Fruit fly (Drosophila melanogaster) whole organism, pupa: ENCODE data around the gene Gr22f.

ENCODE experiments used
- CG4496 ChIP-seq: fragments of 200-800 bp; sonication (Bioruptor generic); IDR thresholded peaks from 3 replicates; pipeline ENCODE4 v1.3.6; 2022; ENCODE audit warnings: missing biosample characterization, missing genetic modification characterization
- CG8301 ChIP-seq: fragments of 200-800 bp; sonication (Bioruptor generic); optimal IDR thresholded peaks from 2 replicates; lab custom pipeline; 2018; ENCODE audit warnings: missing biosample characterization, mild to moderate bottlenecking, missing genetic modification characterization
- CG9948 ChIP-seq: fragments of 200-800 bp; sonication (Bioruptor generic); optimal IDR thresholded peaks from 2 replicates; lab custom pipeline; 2018; ENCODE audit warnings: missing biosample characterization, mild to moderate bottlenecking, missing genetic modification characterization, moderate library complexity
- Ets98B ChIP-seq: fragments of 200-800 bp; sonication (Bioruptor generic); IDR thresholded peaks from 2 replicates; pipeline ENCODE4 v1.3.6; 2022; ENCODE audit warnings: missing biosample characterization, missing genetic modification characterization
- Pif1A ChIP-seq: fragments of 200-800 bp; sonication (Bioruptor generic); optimal IDR thresholded peaks from 3 replicates; lab custom pipeline; 2016; ENCODE audit warnings: missing biosample characterization, missing genetic modification characterization
- Pif1B ChIP-seq: fragments of 200-800 bp; sonication (Bioruptor generic); optimal IDR thresholded peaks from 3 replicates; lab custom pipeline; 2016; ENCODE audit warnings: missing biosample characterization, missing genetic modification characterization

DNA sequence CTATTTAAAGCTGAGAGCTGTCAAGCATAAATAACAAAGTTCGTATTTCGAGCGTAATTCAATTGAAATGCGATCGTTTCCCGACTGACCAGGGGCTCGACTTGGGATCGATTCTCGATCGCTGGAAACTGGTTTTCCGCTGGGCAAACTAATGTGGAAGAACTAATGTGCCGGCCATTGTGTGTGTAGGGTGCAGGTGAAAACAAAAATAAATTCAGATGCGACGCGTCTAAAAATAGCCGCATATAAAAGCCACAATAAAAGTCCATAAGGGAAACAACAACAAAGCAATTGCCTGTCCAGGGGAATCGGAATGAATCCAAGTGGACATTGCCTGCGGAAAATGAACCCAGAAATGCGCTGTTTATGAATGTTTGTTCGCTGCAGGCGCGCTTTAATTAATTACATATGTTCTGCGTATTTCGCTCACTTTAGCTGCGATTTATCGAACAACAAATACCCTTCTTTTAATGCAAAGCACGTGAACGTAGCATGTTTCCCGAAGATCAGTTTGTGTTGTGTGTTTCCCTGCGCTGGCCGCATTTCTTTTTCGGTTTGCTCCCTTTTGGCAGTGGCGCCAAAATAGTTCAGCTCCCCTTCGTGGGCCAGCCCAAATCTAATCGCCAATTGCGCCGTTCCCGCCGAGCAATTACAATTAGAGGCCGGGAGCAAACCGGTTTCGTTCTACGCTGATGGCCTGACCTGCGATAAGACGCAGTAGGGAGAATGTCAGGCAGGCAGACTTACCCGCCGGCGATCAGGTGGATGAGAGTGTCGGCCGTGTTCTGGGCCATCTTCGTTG lies 32.9 kb downstream of the Gr22f start:
- TF ChIP-seq CG9948 (tag; lab: Kevin White, UChicago) (no peak), CG4496 (GFP tag; lab: Robert Waterston, UW) (peak; percentile 49; the same call in 1 of the 3 replicates), CG8301 (tag; lab: Kevin White, UChicago) (peak; percentile 8), Pif1B (peak; percentile 2), Ets98B (GFP tag; lab: Robert Waterston, UW) (no peak), Pif1A (peak; percentile 23)
